Worm (Caenorhabditis elegans) whole organism, mixed stage, embryonic: ENCODE measurements around the gene str-8.

Experiments
- M03D4.4 ChIP-seq: sonication (generic microtip); optimal IDR thresholded peaks from 2 replicates; lab custom pipeline; 2017; ENCODE audit warnings: mild to moderate bottlenecking, missing genetic modification characterization, missing compliant biosample characterization
- bed-3 ChIP-seq: fragments of 200-800 bp; sonication (Bioruptor generic); optimal IDR thresholded peaks from 3 replicates; lab custom pipeline; 2018; ENCODE audit warnings: mild to moderate bottlenecking, missing genetic modification characterization, moderate library complexity, missing compliant biosample characterization
- blmp-1 ChIP-seq: fragments of 150-350 bp; optimal IDR thresholded peaks from 2 replicates; lab custom pipeline; 2014; ENCODE audit warnings: missing biosample characterization, missing genetic modification characterization
- ceh-39 ChIP-seq: fragments of 150-350 bp; optimal IDR thresholded peaks from 2 replicates; lab custom pipeline; 2014; ENCODE audit warnings: missing biosample characterization, missing genetic modification characterization
- ceh-43 ChIP-seq: fragments of 200-800 bp; sonication (Bioruptor generic); optimal IDR thresholded peaks from 2 replicates; lab custom pipeline; 2018; ENCODE audit warnings: mild to moderate bottlenecking, missing genetic modification characterization, moderate library complexity, missing compliant biosample characterization
- ceh-83 ChIP-seq: fragments of 200-800 bp; sonication (Bioruptor generic); optimal IDR thresholded peaks from 2 replicates; lab custom pipeline; 2018; ENCODE audit warnings: mild to moderate bottlenecking, missing genetic modification characterization, missing compliant biosample characterization
- ces-1 ChIP-seq: fragments of 150-350 bp; optimal IDR thresholded peaks from 2 replicates; lab custom pipeline; 2014; ENCODE audit warnings: missing biosample characterization, missing genetic modification reagents, missing genetic modification characterization
- cnd-1 ChIP-seq: fragments of 200-800 bp; sonication (Bioruptor generic); optimal IDR thresholded peaks from 2 replicates; lab custom pipeline; 2018; ENCODE audit warnings: mild to moderate bottlenecking, missing genetic modification characterization, missing compliant biosample characterization
- drap-1 ChIP-seq: fragments of 200-800 bp; sonication (Bioruptor generic); optimal IDR thresholded peaks from 3 replicates; lab custom pipeline; 2018; ENCODE audit warnings: mild to moderate bottlenecking, missing genetic modification characterization, missing compliant biosample characterization
- elt-1 ChIP-seq: sonication (generic microtip); optimal IDR thresholded peaks from 2 replicates; lab custom pipeline; 2017; ENCODE audit warnings: missing genetic modification characterization, mild to moderate bottlenecking, missing compliant biosample characterization, antibody characterized with exemption, moderate library complexity, borderline replicate concordance; ENCODE audit not compliant: insufficient read depth
- elt-3 ChIP-seq: fragments of 150-350 bp; optimal IDR thresholded peaks from 2 replicates; lab custom pipeline; 2014; ENCODE audit warnings: missing biosample characterization, missing genetic modification characterization
- flh-1 ChIP-seq: fragments of 200-800 bp; sonication (Bioruptor generic); optimal IDR thresholded peaks from 2 replicates; lab custom pipeline; 2018; ENCODE audit warnings: mild to moderate bottlenecking, missing genetic modification characterization, moderate library complexity, missing compliant biosample characterization
- ham-2 ChIP-seq: fragments of 200-800 bp; sonication (Bioruptor generic); optimal IDR thresholded peaks from 2 replicates; lab custom pipeline; 2018; ENCODE audit warnings: mild to moderate bottlenecking, missing genetic modification characterization, missing compliant biosample characterization
- hlh-1 ChIP-seq: fragments of 150-350 bp; optimal IDR thresholded peaks from 2 replicates; lab custom pipeline; 2014; ENCODE audit warnings: missing biosample characterization, missing genetic modification reagents, missing genetic modification characterization
- lin-13 ChIP-seq: fragments of 150-350 bp; optimal IDR thresholded peaks from 2 replicates; lab custom pipeline; 2014; ENCODE audit warnings: missing biosample characterization, missing genetic modification characterization
- lin-32 ChIP-seq: fragments of 200-800 bp; sonication (Bioruptor generic); optimal IDR thresholded peaks from 2 replicates; lab custom pipeline; 2018; ENCODE audit warnings: mild to moderate bottlenecking, missing genetic modification characterization, missing compliant biosample characterization
- lsy-2 ChIP-seq: fragments of 150-350 bp; optimal IDR thresholded peaks from 2 replicates; lab custom pipeline; 2014; ENCODE audit warnings: missing biosample characterization, missing genetic modification characterization
- mab-5 ChIP-seq: fragments of 150-350 bp; optimal IDR thresholded peaks from 2 replicates; lab custom pipeline; 2014; ENCODE audit warnings: missing biosample characterization, missing genetic modification characterization
- mep-1 ChIP-seq: fragments of 150-350 bp; optimal IDR thresholded peaks from 2 replicates; lab custom pipeline; 2017; ENCODE audit warnings: missing biosample characterization, missing genetic modification reagents, missing genetic modification characterization, inconsistent platforms
- mls-2 ChIP-seq: sonication (generic microtip); optimal IDR thresholded peaks from 2 replicates; lab custom pipeline; 2016; ENCODE audit warnings: mild to moderate bottlenecking, missing genetic modification characterization, moderate library complexity, missing compliant biosample characterization
- nhr-12 ChIP-seq: fragments of 150-350 bp; optimal IDR thresholded peaks from 2 replicates; lab custom pipeline; 2014; ENCODE audit warnings: missing biosample characterization, missing genetic modification characterization
- nhr-2 ChIP-seq: fragments of 150-350 bp; optimal IDR thresholded peaks from 2 replicates; lab custom pipeline; 2014; ENCODE audit warnings: missing biosample characterization, missing genetic modification characterization
- nhr-237 ChIP-seq: fragments of 150-350 bp; optimal IDR thresholded peaks from 2 replicates; lab custom pipeline; 2014; ENCODE audit warnings: missing biosample characterization, missing genetic modification characterization
- nhr-28 ChIP-seq: fragments of 150-350 bp; optimal IDR thresholded peaks from 2 replicates; lab custom pipeline; 2014; ENCODE audit warnings: missing biosample characterization, missing genetic modification characterization
- nhr-76 ChIP-seq: sonication (generic microtip); optimal IDR thresholded peaks from 2 replicates; lab custom pipeline; 2017; ENCODE audit warnings: missing biosample characterization, missing genetic modification characterization
- sem-2 ChIP-seq: fragments of 200-800 bp; sonication (Bioruptor generic); optimal IDR thresholded peaks from 2 replicates; lab custom pipeline; 2018; ENCODE audit warnings: mild to moderate bottlenecking, missing genetic modification characterization, missing compliant biosample characterization
- snpc-4 ChIP-seq: fragments of 150-350 bp; optimal IDR thresholded peaks from 2 replicates; lab custom pipeline; 2014; ENCODE audit warnings: missing biosample characterization, missing genetic modification characterization
- sptf-1 ChIP-seq: sonication (generic microtip); optimal IDR thresholded peaks from 2 replicates; lab custom pipeline; 2017; ENCODE audit warnings: mild to moderate bottlenecking, missing genetic modification characterization, moderate library complexity, missing compliant biosample characterization
- tbx-8 ChIP-seq: fragments of 200-800 bp; sonication (Bioruptor generic); optimal IDR thresholded peaks from 2 replicates; lab custom pipeline; 2018; ENCODE audit warnings: mild to moderate bottlenecking, missing genetic modification characterization, moderate library complexity, missing compliant biosample characterization
- unc-39 ChIP-seq: fragments of 150-350 bp; optimal IDR thresholded peaks from 2 replicates; lab custom pipeline; 2014; ENCODE audit warnings: missing biosample characterization, missing genetic modification characterization
- unc-62 ChIP-seq: fragments of 150-350 bp; optimal IDR thresholded peaks from 2 replicates; lab custom pipeline; 2014; ENCODE audit warnings: missing biosample characterization, missing genetic modification reagents, missing genetic modification characterization
- zip-8 ChIP-seq: fragments of 150-350 bp; optimal IDR thresholded peaks from 2 replicates; lab custom pipeline; 2014; ENCODE audit warnings: missing biosample characterization, missing genetic modification characterization
- ztf-11 ChIP-seq: fragments of 150-350 bp; optimal IDR thresholded peaks from 2 replicates; lab custom pipeline; 2014; ENCODE audit warnings: missing biosample characterization, missing genetic modification characterization

Gene str-8

ce11 chrV:15769072-15769471, 14.2 kb downstream of the str-8 start, which contains the start of gene F57A10.4:
F57A10.4 (plus strand) TSS chrV:15769438.
- no peak for TF ChIP-seq ceh-43 (GFP tag; lab: Kevin White, UChicago)
- TF ChIP-seq lin-13, result no peak
- no peak for TF ChIP-seq M03D4.4
- no peak for TF ChIP-seq tbx-8 (GFP tag; lab: Kevin White, UChicago)

ce11 chrV:15773141-15773540, 18.3 kb downstream of the str-8 start, which contains the start of gene nhr-60:
nhr-60 (minus strand) TSS chrV:15773241.
- TF ChIP-seq lin-32 (GFP tag; lab: Kevin White, UChicago), result no peak
- no peak for TF ChIP-seq flh-1 (GFP tag; lab: Kevin White, UChicago)
- TF ChIP-seq hlh-1 (tag; lab: Kevin White, UChicago), result no peak
- no peak for TF ChIP-seq sptf-1 (tag; lab: Kevin White, UChicago)
- no peak for TF ChIP-seq lin-13
- no peak for TF ChIP-seq sem-2 (GFP tag; lab: Kevin White, UChicago)
- no peak for TF ChIP-seq zip-8 (tag; lab: Kevin White, UChicago)
- no peak for TF ChIP-seq blmp-1 (tag; lab: Kevin White, UChicago)
- TF ChIP-seq elt-3 (tag; lab: Kevin White, UChicago), result no peak
- no peak for TF ChIP-seq ceh-39 (tag; lab: Kevin White, UChicago)
- TF ChIP-seq bed-3 (GFP tag; lab: Kevin White, UChicago), result no peak
- no peak for TF ChIP-seq ceh-43 (GFP tag; lab: Kevin White, UChicago)
- no peak for TF ChIP-seq ham-2
- no peak for TF ChIP-seq cnd-1 (tag; lab: Kevin White, UChicago)
- TF ChIP-seq nhr-76 (tag; lab: Kevin White, UChicago), result no peak
- no peak for TF ChIP-seq M03D4.4
- no peak for TF ChIP-seq elt-1 (tag; lab: Kevin White, UChicago)
- TF ChIP-seq, all 35 proteins: peak for 0

- TF ChIP-seq sem-2 (GFP tag; lab: Kevin White, UChicago), result no peak
- TF ChIP-seq cnd-1 (tag; lab: Kevin White, UChicago), result no peak
- TF ChIP-seq tbx-8 (GFP tag; lab: Kevin White, UChicago), result no peak
- no peak for TF ChIP-seq ceh-83 (GFP tag; lab: Kevin White, UChicago)
- TF ChIP-seq ces-1, result no peak
- no peak for TF ChIP-seq mep-1 (tag; lab: Kevin White, UChicago)
- no peak for TF ChIP-seq elt-1 (tag; lab: Kevin White, UChicago)
- TF ChIP-seq unc-39 (tag; lab: Kevin White, UChicago), result no peak
- TF ChIP-seq nhr-237 (tag; lab: Kevin White, UChicago), result no peak
- TF ChIP-seq nhr-28 (tag; lab: Kevin White, UChicago), result no peak
- no peak for TF ChIP-seq nhr-12 (tag; lab: Kevin White, UChicago)
- no peak for TF ChIP-seq nhr-2 (tag; lab: Kevin White, UChicago)
- no peak for TF ChIP-seq flh-1 (GFP tag; lab: Kevin White, UChicago)
- TF ChIP-seq ham-2, result no peak
- no peak for TF ChIP-seq blmp-1 (tag; lab: Kevin White, UChicago)
- TF ChIP-seq mls-2 (tag; lab: Kevin White, UChicago), result no peak
Observed at ce11 chrV:15773941-15774340, 19.1 kb downstream of the str-8 start.

ce11 chrV:15776651-15777050, 21.8 kb downstream of the str-8 start, which contains the start of gene nhr-283:
nhr-283 (minus strand) TSS chrV:15776751.
- no peak for TF ChIP-seq flh-1 (GFP tag; lab: Kevin White, UChicago)
- no peak for TF ChIP-seq cnd-1 (tag; lab: Kevin White, UChicago)
- no peak for TF ChIP-seq ces-1
- no peak for TF ChIP-seq nhr-12 (tag; lab: Kevin White, UChicago)
- TF ChIP-seq lin-13, result no peak
- TF ChIP-seq zip-8 (tag; lab: Kevin White, UChicago), result no peak
- no peak for TF ChIP-seq blmp-1 (tag; lab: Kevin White, UChicago)
- TF ChIP-seq bed-3 (GFP tag; lab: Kevin White, UChicago), result no peak
- no peak for TF ChIP-seq lsy-2 (tag; lab: Kevin White, UChicago)
- TF ChIP-seq mep-1 (tag; lab: Kevin White, UChicago), result no peak
- no peak for TF ChIP-seq elt-1 (tag; lab: Kevin White, UChicago)

- no peak for TF ChIP-seq ces-1
- TF ChIP-seq mls-2 (tag; lab: Kevin White, UChicago), result no peak
- no peak for TF ChIP-seq unc-62
- no peak for TF ChIP-seq tbx-8 (GFP tag; lab: Kevin White, UChicago)
- TF ChIP-seq ztf-11 (tag; lab: Kevin White, UChicago), result no peak
- no peak for TF ChIP-seq snpc-4 (tag; lab: Kevin White, UChicago)
- no peak for TF ChIP-seq ceh-39 (tag; lab: Kevin White, UChicago)
- no peak for TF ChIP-seq M03D4.4
- TF ChIP-seq sptf-1 (tag; lab: Kevin White, UChicago), result no peak
- no peak for TF ChIP-seq drap-1 (GFP tag; lab: Kevin White, UChicago)
- no peak for TF ChIP-seq ceh-83 (GFP tag; lab: Kevin White, UChicago)
- no peak for TF ChIP-seq nhr-2 (tag; lab: Kevin White, UChicago)
- no peak for TF ChIP-seq lsy-2 (tag; lab: Kevin White, UChicago)
- no peak for TF ChIP-seq nhr-12 (tag; lab: Kevin White, UChicago)
- TF ChIP-seq ham-2, result no peak
- TF ChIP-seq unc-39 (tag; lab: Kevin White, UChicago), result no peak
- TF ChIP-seq cnd-1 (tag; lab: Kevin White, UChicago), result no peak
- TF ChIP-seq mab-5 (tag; lab: Kevin White, UChicago), result no peak
Observed at ce11 chrV:15779128-15779729, 24.4 kb downstream of the str-8 start, which contains the start of the genes nhr-285 and irld-52. nhr-285 (minus strand) TSS chrV:15779228. irld-52 (plus strand) TSS chrV:15779679.
